Worm (Caenorhabditis elegans) whole organism, L2 larva: Measurements from ENCODE around the gene F13B12.3.

ENCODE experiments used
- C34F6.9 ChIP-seq: fragments of 150-350 bp; optimal IDR thresholded peaks from 2 replicates; lab custom pipeline; 2014; ENCODE audit warnings: missing biosample characterization, missing genetic modification characterization
- F13H6.1 ChIP-seq: sonication (generic microtip); optimal IDR thresholded peaks from 2 replicates; lab custom pipeline; 2016; ENCODE audit warnings: missing genetic modification characterization, missing compliant biosample characterization
- R02D3.7 ChIP-seq: fragments of 150-350 bp; optimal IDR thresholded peaks from 2 replicates; lab custom pipeline; 2014; ENCODE audit warnings: missing biosample characterization, missing genetic modification characterization
- Y55F3AM.14 ChIP-seq: fragments of 200-800 bp; sonication (Bioruptor generic); optimal IDR thresholded peaks from 2 replicates; lab custom pipeline; 2018; ENCODE audit warnings: mild to moderate bottlenecking, missing genetic modification characterization, missing compliant biosample characterization
- ZK546.5 ChIP-seq: sonication (generic microtip); optimal IDR thresholded peaks from 2 replicates; lab custom pipeline; 2017; ENCODE audit warnings: missing biosample characterization, missing genetic modification characterization
- aly-2 ChIP-seq: fragments of 150-350 bp; optimal IDR thresholded peaks from 2 replicates; lab custom pipeline; 2014; ENCODE audit warnings: missing biosample characterization, missing genetic modification characterization
- ama-1 ChIP-seq: fragments of 150-350 bp; optimal IDR thresholded peaks from 2 replicates; lab custom pipeline; 2018; ENCODE audit warnings: inconsistent platforms
- blmp-1 ChIP-seq: sonication (generic microtip); optimal IDR thresholded peaks from 2 replicates; lab custom pipeline; 2017; ENCODE audit warnings: missing genetic modification characterization, mild to moderate bottlenecking, missing compliant biosample characterization, antibody characterized with exemption, moderate library complexity; ENCODE audit not compliant: insufficient read depth
- ceh-16 ChIP-seq: fragments of 150-350 bp; optimal IDR thresholded peaks from 2 replicates; lab custom pipeline; 2014; ENCODE audit warnings: missing biosample characterization, missing genetic modification characterization
- ceh-82 ChIP-seq: fragments of 150-350 bp; optimal IDR thresholded peaks from 2 replicates; lab custom pipeline; 2014; ENCODE audit warnings: missing biosample characterization, missing genetic modification characterization
- crh-2 ChIP-seq: sonication (generic microtip); optimal IDR thresholded peaks from 2 replicates; lab custom pipeline; 2017; ENCODE audit warnings: missing biosample characterization, missing genetic modification characterization
- dmd-4 ChIP-seq: sonication (generic microtip); optimal IDR thresholded peaks from 2 replicates; lab custom pipeline; 2017; ENCODE audit warnings: missing biosample characterization, missing genetic modification characterization
- egl-27 ChIP-seq: sonication (generic microtip); optimal IDR thresholded peaks from 3 replicates; lab custom pipeline; 2017; ENCODE audit warnings: missing biosample characterization, missing genetic modification reagents, missing genetic modification characterization
- elt-1 ChIP-seq: fragments of 150-350 bp; optimal IDR thresholded peaks from 2 replicates; lab custom pipeline; 2014; ENCODE audit warnings: missing biosample characterization, missing genetic modification characterization
- elt-3 ChIP-seq: sonication (generic microtip); optimal IDR thresholded peaks from 2 replicates; lab custom pipeline; 2017; ENCODE audit warnings: missing biosample characterization, missing genetic modification characterization
- fos-1 ChIP-seq: fragments of 150-350 bp; optimal IDR thresholded peaks from 2 replicates; lab custom pipeline; 2014; ENCODE audit warnings: missing biosample characterization, missing genetic modification characterization
- gmeb-1 ChIP-seq: fragments of 150-350 bp; optimal IDR thresholded peaks from 2 replicates; lab custom pipeline; 2014; ENCODE audit warnings: missing biosample characterization, missing genetic modification characterization
- lin-11 ChIP-seq: fragments of 150-350 bp; sonication (generic microtip); optimal IDR thresholded peaks from 2 replicates; lab custom pipeline; 2014; ENCODE audit warnings: missing biosample characterization, missing genetic modification characterization, inconsistent platforms, mixed read lengths
- lsy-2 ChIP-seq, 2 experiments: fragments of 150-350 bp in 1 of 2; sonication (generic microtip) in 1 of 2; optimal IDR thresholded peaks; 2 replicates each; lab custom pipeline; 2014 to 2017; ENCODE audit warnings: missing biosample characterization in 2 of 2, missing genetic modification characterization in 2 of 2
- mab-5 ChIP-seq: fragments of 150-350 bp; optimal IDR thresholded peaks from 2 replicates; lab custom pipeline; 2014; ENCODE audit warnings: missing biosample characterization, missing genetic modification characterization
- mbf-1 ChIP-seq: sonication (generic microtip); optimal IDR thresholded peaks from 2 replicates; lab custom pipeline; 2017; ENCODE audit warnings: missing biosample characterization, missing genetic modification characterization
- mdl-1 ChIP-seq, 2 experiments: fragments of 150-350 bp in 1 of 2; sonication (generic microtip) in 1 of 2; optimal IDR thresholded peaks; 2 replicates each; lab custom pipeline; 2017; ENCODE audit warnings: missing biosample characterization in 2 of 2, missing genetic modification characterization in 2 of 2
- nhr-10 ChIP-seq: sonication (generic microtip); optimal IDR thresholded peaks from 2 replicates; lab custom pipeline; 2017; ENCODE audit warnings: missing biosample characterization, missing genetic modification characterization
- nhr-11 ChIP-seq: fragments of 150-350 bp; optimal IDR thresholded peaks from 2 replicates; lab custom pipeline; 2014; ENCODE audit warnings: missing biosample characterization, missing genetic modification characterization
- nhr-129 ChIP-seq: fragments of 150-350 bp; optimal IDR thresholded peaks from 2 replicates; lab custom pipeline; 2014; ENCODE audit warnings: missing biosample characterization, missing genetic modification characterization
- nhr-21 ChIP-seq: fragments of 150-350 bp; optimal IDR thresholded peaks from 2 replicates; lab custom pipeline; 2014; ENCODE audit warnings: missing biosample characterization, missing genetic modification characterization
- nhr-23 ChIP-seq: fragments of 150-350 bp; optimal IDR thresholded peaks from 2 replicates; lab custom pipeline; 2014; ENCODE audit warnings: missing biosample characterization, missing genetic modification reagents, missing genetic modification characterization
- nhr-237 ChIP-seq: fragments of 150-350 bp; optimal IDR thresholded peaks from 2 replicates; lab custom pipeline; 2014; ENCODE audit warnings: missing biosample characterization, missing genetic modification characterization
- nhr-77 ChIP-seq: fragments of 150-350 bp; optimal IDR thresholded peaks from 2 replicates; lab custom pipeline; 2014; ENCODE audit warnings: missing biosample characterization, missing genetic modification characterization
- skn-1 ChIP-seq: sonication (generic microtip); optimal IDR thresholded peaks from 2 replicates; lab custom pipeline; 2017; ENCODE audit warnings: missing biosample characterization, missing genetic modification characterization
- sma-3 ChIP-seq: sonication (generic microtip); optimal IDR thresholded peaks from 2 replicates; lab custom pipeline; 2016; ENCODE audit warnings: missing genetic modification reagents, missing genetic modification characterization, missing compliant biosample characterization
- unc-39 ChIP-seq: fragments of 150-350 bp; optimal IDR thresholded peaks from 2 replicates; lab custom pipeline; 2014; ENCODE audit warnings: missing biosample characterization, missing genetic modification characterization
- unc-55 ChIP-seq: fragments of 150-350 bp; sonication (generic microtip); optimal IDR thresholded peaks from 3 replicates; lab custom pipeline; 2014; ENCODE audit warnings: missing biosample characterization, missing genetic modification reagents, missing genetic modification characterization
- unc-62 ChIP-seq: fragments of 150-350 bp; optimal IDR thresholded peaks from 2 replicates; lab custom pipeline; 2014; ENCODE audit warnings: missing biosample characterization, missing genetic modification reagents, missing genetic modification characterization
- zag-1 ChIP-seq: fragments of 150-350 bp; optimal IDR thresholded peaks from 2 replicates; lab custom pipeline; 2014; ENCODE audit warnings: missing biosample characterization, missing genetic modification characterization
- ztf-1 ChIP-seq: fragments of 200-800 bp; sonication (Bioruptor generic); conservative IDR thresholded peaks from 2 replicates; pipeline ENCODE4 v1.3.6; 2022; ENCODE audit warnings: missing genetic modification characterization, missing compliant biosample characterization
- ztf-11 ChIP-seq: sonication (generic microtip); optimal IDR thresholded peaks from 2 replicates; lab custom pipeline; 2017; ENCODE audit warnings: missing biosample characterization, missing genetic modification characterization
- ztf-4 ChIP-seq: fragments of 150-350 bp; optimal IDR thresholded peaks from 2 replicates; lab custom pipeline; 2014; ENCODE audit warnings: missing biosample characterization, missing genetic modification characterization

Gene F13B12.3

ce11 chrIV:10443510-10443909 lies 4.6 kb downstream of the F13B12.3 start, which contains the start of gene F13B12.7:
Gene F13B12.7, plus strand, starts transcription at chrIV:10443810.
- TF ChIP-seq F13H6.1 (no peak), nhr-77 (no peak), sma-3 (GFP tag; lab: Kevin White, UChicago) (no peak), nhr-129 (tag; lab: Kevin White, UChicago) (no peak), ztf-1 (no peak), ztf-11 (tag; lab: Kevin White, UChicago) (no peak)

ce11 chrIV:10449799-10450198 lies 10.9 kb downstream of the F13B12.3 start, which contains the start of gene F13B12.4:
Gene F13B12.4, minus strand, starts transcription at chrIV:10449899.
- TF ChIP-seq ceh-82, result no peak
- no peak for TF ChIP-seq elt-1 (tag; lab: Kevin White, UChicago)
- TF ChIP-seq ama-1 (lab: Kevin White, UChicago), result no peak
- TF ChIP-seq skn-1 (tag; lab: Kevin White, UChicago), result no peak
- TF ChIP-seq nhr-23 (tag; lab: Kevin White, UChicago), result no peak
- TF ChIP-seq nhr-237 (tag; lab: Kevin White, UChicago), result no peak
- no peak for TF ChIP-seq lsy-2 (tag; optimal IDR thresholded peaks at IDR 0.05; lab: Kevin White, UChicago)
- no peak for TF ChIP-seq mbf-1 (tag; lab: Kevin White, UChicago)
- TF ChIP-seq unc-39 (tag; lab: Kevin White, UChicago), result no peak
- no peak for TF ChIP-seq R02D3.7 (tag; lab: Kevin White, UChicago)

- TF ChIP-seq nhr-129 (tag; lab: Kevin White, UChicago) (no peak), ceh-82 (no peak), ZK546.5 (no peak), blmp-1 (tag; lab: Kevin White, UChicago) (no peak), C34F6.9 (no peak), ztf-4 (tag; lab: Kevin White, UChicago) (no peak)
These were observed 14.1 kb downstream of the F13B12.3 start, which contains the start of gene F01D4.8 for ce11 chrIV:10453001-10453400. Gene F01D4.8, minus strand, starts transcription at chrIV:10453101.

- TF ChIP-seq elt-1 (tag; lab: Kevin White, UChicago), result no peak
- no peak for TF ChIP-seq mab-5 (tag; lab: Kevin White, UChicago)
- no peak for TF ChIP-seq C34F6.9
- TF ChIP-seq ama-1 (lab: Kevin White, UChicago), result no peak
- TF ChIP-seq nhr-10 (tag; lab: Kevin White, UChicago), result no peak
- no peak for TF ChIP-seq blmp-1 (tag; lab: Kevin White, UChicago)
- TF ChIP-seq sma-3 (GFP tag; lab: Kevin White, UChicago), result no peak
- TF ChIP-seq skn-1 (tag; lab: Kevin White, UChicago), result no peak
- no peak for TF ChIP-seq lin-11
- no peak for TF ChIP-seq nhr-11
- TF ChIP-seq unc-39 (tag; lab: Kevin White, UChicago), result no peak
- no peak for TF ChIP-seq egl-27
- no peak for TF ChIP-seq gmeb-1 (tag; lab: Kevin White, UChicago)
- no peak for TF ChIP-seq ZK546.5
- TF ChIP-seq R02D3.7 (tag; lab: Kevin White, UChicago), result no peak
- TF ChIP-seq unc-62 (GFP tag; lab: Kevin White, UChicago), result no peak
- no peak for TF ChIP-seq zag-1 (tag; lab: Kevin White, UChicago)
- TF ChIP-seq ceh-16 (tag; lab: Kevin White, UChicago), result no peak
These were observed 18.2 kb downstream of the F13B12.3 start, which contains the start of gene srb-17 for ce11 chrIV:10457137-10457536. Gene srb-17, minus strand, starts transcription at chrIV:10457237.

- TF ChIP-seq ama-1 (lab: Kevin White, UChicago) (no peak), unc-55 (GFP tag; lab: Kevin White, UChicago) (peak; percentile 66)
These were observed 22.8 kb downstream of the F13B12.3 start, which contains the start of gene mec-3 for ce11 chrIV:10461767-10462166. Gene mec-3, minus strand, starts transcription at chrIV:10461867.

ce11 chrIV:10462608-10463007 lies 23.7 kb downstream of the F13B12.3 start:
- no peak for TF ChIP-seq Y55F3AM.14 (GFP tag; lab: Kevin White, UChicago)
- no peak for TF ChIP-seq unc-62 (GFP tag; lab: Kevin White, UChicago)
- no peak for TF ChIP-seq ztf-4 (tag; lab: Kevin White, UChicago)
- TF ChIP-seq ceh-82, result no peak
- TF ChIP-seq fos-1 (tag; lab: Kevin White, UChicago), result no peak
- TF ChIP-seq dmd-4, result no peak
- TF ChIP-seq F13H6.1, result no peak
- no peak for TF ChIP-seq zag-1 (tag; lab: Kevin White, UChicago)
- TF ChIP-seq crh-2 (tag; lab: Kevin White, UChicago), result no peak
- no peak for TF ChIP-seq nhr-237 (tag; lab: Kevin White, UChicago)
- TF ChIP-seq elt-3, result no peak
- no peak for TF ChIP-seq nhr-21
- TF ChIP-seq lin-11, result no peak
- no peak for TF ChIP-seq mdl-1 (tag; optimal IDR thresholded peaks at IDR 0.05; lab: Kevin White, UChicago)
- no peak for TF ChIP-seq sma-3 (GFP tag; lab: Kevin White, UChicago)
- TF ChIP-seq aly-2, result no peak
